Worm (Caenorhabditis elegans) whole organism, early embryonic: ENCODE data around the gene T27A1.3.

Experiments used
- aly-1 ChIP-seq: sonication (generic microtip); optimal IDR thresholded peaks from 2 replicates; lab custom pipeline; 2016; ENCODE audit warnings: missing genetic modification characterization, missing compliant biosample characterization
- ceh-13 ChIP-seq: fragments of 200-800 bp; sonication (Bioruptor generic); optimal IDR thresholded peaks from 2 replicates; lab custom pipeline; 2018; ENCODE audit warnings: mild to moderate bottlenecking, missing genetic modification characterization, missing compliant biosample characterization
- hnd-1 ChIP-seq: sonication (generic microtip); optimal IDR thresholded peaks from 2 replicates; lab custom pipeline; 2016; ENCODE audit warnings: missing genetic modification characterization, missing compliant biosample characterization
- sea-1 ChIP-seq: fragments of 200-800 bp; sonication (Bioruptor generic); conservative IDR thresholded peaks from 2 replicates; pipeline ENCODE4 v1.3.6; 2022; ENCODE audit warnings: missing genetic modification characterization, missing compliant biosample characterization
- tbx-11 ChIP-seq: fragments of 200-800 bp; sonication (Bioruptor generic); IDR thresholded peaks from 2 replicates; pipeline ENCODE4 v1.3.6; 2022; ENCODE audit warnings: missing genetic modification characterization, missing compliant biosample characterization

- TF ChIP-seq sea-1 (GFP tag; lab: Robert Waterston, UW) (no peak), ceh-13 (GFP tag; lab: Kevin White, UChicago) (no peak), tbx-11 (no peak), aly-1 (tag; lab: Kevin White, UChicago) (no peak), hnd-1 (no peak)
Measured at ce11 chrII:568776-569175, 33.5 kb downstream of the T27A1.3 start, which contains the start of gene W08F4.5.
